Fruit fly (Drosophila melanogaster): ENCODE results near the gene CG32944.

The CG32944 gene

dm6 chr3R:4452345-4453044, 33.1 kb upstream of the CG32944 start:
- TF ChIP-seq Snoo (tag; optimal IDR thresholded peaks at IDR 0.05) (no peak), CG13204 (GFP tag; optimal IDR thresholded peaks at IDR 0.05) (peak; percentile 86), CG12605 (GFP tag; IDR thresholded peaks at IDR 0.05) (peak; percentile 57), EcR (GFP tag; optimal IDR thresholded peaks at IDR 0.05) (peak; percentile 2), CG32121 (GFP tag; IDR thresholded peaks at IDR 0.05) (0 out of 2 replicates have a peak, but pooled peaks have one; percentile 14), CG4496 (GFP tag; IDR thresholded peaks at IDR 0.05) (peak; percentile 71), Ets98B (GFP tag; IDR thresholded peaks at IDR 0.05) (peak; percentile 56), fd96Ca (GFP tag; IDR thresholded peaks at IDR 0.05) (peak; percentile 58; the same call in 2 of the 3 replicates), Pif1B (GFP tag; optimal IDR thresholded peaks at IDR 0.05) (no peak)

DNA sequence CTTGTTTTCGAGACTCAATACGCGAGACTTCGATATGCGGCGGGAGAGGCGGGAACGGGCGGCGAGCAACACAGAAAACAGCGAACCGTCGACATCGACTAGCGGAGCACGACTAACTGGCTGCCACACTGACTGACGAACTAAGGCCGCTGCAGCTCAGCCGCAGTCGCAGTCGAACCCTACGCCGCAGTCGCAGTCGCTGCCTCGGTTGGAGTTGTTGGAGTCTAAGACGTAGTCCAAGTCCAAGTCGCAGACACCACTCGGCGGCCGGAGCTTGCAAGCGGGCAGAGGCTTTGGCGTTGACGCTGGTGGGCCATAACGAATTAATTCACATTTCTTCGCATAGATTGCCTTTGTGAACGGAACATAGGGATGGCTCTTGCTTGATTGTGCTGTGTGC, 31.3 kb upstream of the CG32944 start:
- TF ChIP-seq CG4496 (GFP tag; IDR thresholded peaks at IDR 0.05), result peak; percentile 34; the same call in 1 of the 3 replicates
- TF ChIP-seq CG32121 (GFP tag; IDR thresholded peaks at IDR 0.05), result peak; percentile 41; the same call in 1 of the 2 replicates
- no peak for TF ChIP-seq CG10348 (GFP tag; IDR thresholded peaks at IDR 0.05)
- peak; percentile 53 for TF ChIP-seq CG13204 (GFP tag; optimal IDR thresholded peaks at IDR 0.05)

- no peak for TF ChIP-seq CG14655 (GFP tag; optimal IDR thresholded peaks at IDR 0.05)
- no peak for TF ChIP-seq CG15710 (tag; optimal IDR thresholded peaks at IDR 0.05)
- peak; percentile 48; the same call in 1 of the 2 replicates for TF ChIP-seq CG12605 (GFP tag; IDR thresholded peaks at IDR 0.05)
- no peak for TF ChIP-seq Snoo (tag; optimal IDR thresholded peaks at IDR 0.05)
- no peak for TF ChIP-seq CG32121 (GFP tag; IDR thresholded peaks at IDR 0.05)
- TF ChIP-seq rn (GFP tag; IDR thresholded peaks at IDR 0.05), result no peak
- TF ChIP-seq CG8301 (tag; optimal IDR thresholded peaks at IDR 0.05), result no peak
- TF ChIP-seq Ets98B (GFP tag; IDR thresholded peaks at IDR 0.05), result no peak
- no peak for TF ChIP-seq CG10348 (GFP tag; IDR thresholded peaks at IDR 0.05)
- no peak for TF ChIP-seq Pif1A (GFP tag; optimal IDR thresholded peaks at IDR 0.05)
- TF ChIP-seq CG9948 (tag; optimal IDR thresholded peaks at IDR 0.05), result no peak
- TF ChIP-seq EcR (GFP tag; optimal IDR thresholded peaks at IDR 0.05), result no peak
- no peak for TF ChIP-seq CG4496 (GFP tag; IDR thresholded peaks at IDR 0.05)
- no peak for TF ChIP-seq CG34367 (tag; optimal IDR thresholded peaks at IDR 0.05)
- no peak for TF ChIP-seq D1 (tag; optimal IDR thresholded peaks at IDR 0.05)
- TF ChIP-seq gl (tag; optimal IDR thresholded peaks at IDR 0.05), result no peak
- TF ChIP-seq CG13204 (GFP tag; optimal IDR thresholded peaks at IDR 0.05), result peak; percentile 52
- 0 out of 3 replicates have a peak, but pooled peaks have one; percentile 17 for TF ChIP-seq fd96Ca (GFP tag; IDR thresholded peaks at IDR 0.05)
- TF ChIP-seq CG8159 (tag; optimal IDR thresholded peaks at IDR 0.05), result no peak
- TF ChIP-seq CG17806 (tag; optimal IDR thresholded peaks at IDR 0.05), result no peak
Measured at dm6 chr3R:4449256-4449655, 29.9 kb upstream of the CG32944 start.

DNA sequence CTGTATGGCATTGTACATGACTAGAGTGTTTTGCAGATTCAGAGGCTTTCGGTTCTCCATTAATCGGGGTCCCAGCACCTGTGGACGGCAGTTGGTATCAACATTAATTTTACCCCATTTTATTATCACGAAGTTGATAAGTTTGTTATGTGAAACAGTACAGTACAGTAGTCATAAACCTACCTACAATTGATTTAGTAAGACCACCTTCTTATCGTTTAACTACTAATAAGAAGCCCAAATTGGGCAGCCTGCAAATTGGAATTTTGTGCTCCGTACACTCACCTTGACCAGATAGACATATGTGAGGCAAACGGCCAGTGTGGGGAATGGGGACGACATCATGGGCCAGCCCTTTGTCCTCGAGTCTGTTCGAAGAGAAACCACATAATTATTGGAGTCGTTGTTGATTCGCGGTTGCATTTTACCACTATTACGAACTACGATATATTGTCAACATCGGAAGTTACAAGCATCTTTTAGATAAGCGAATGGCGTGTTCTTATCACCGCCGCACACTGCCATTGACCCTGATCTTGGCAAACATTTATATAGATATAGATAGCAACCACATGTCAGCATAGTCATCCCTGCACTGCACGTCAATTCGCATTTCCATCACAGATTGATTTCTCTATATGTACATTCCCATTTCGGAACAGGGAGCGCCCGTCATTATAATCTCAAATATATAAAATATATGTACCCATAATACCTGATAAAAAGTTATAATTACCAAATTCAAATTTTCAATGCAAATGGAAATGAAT, 27.3 kb upstream of the CG32944 start:
- TF ChIP-seq EcR (GFP tag; optimal IDR thresholded peaks at IDR 0.05) (peak; percentile 59), fd96Ca (GFP tag; IDR thresholded peaks at IDR 0.05) (no peak)

- TF ChIP-seq Snoo (tag; optimal IDR thresholded peaks at IDR 0.05) (no peak), gl (tag; optimal IDR thresholded peaks at IDR 0.05) (no peak), Pif1B (GFP tag; optimal IDR thresholded peaks at IDR 0.05) (no peak), CG32121 (GFP tag; IDR thresholded peaks at IDR 0.05) (no peak), D1 (tag; optimal IDR thresholded peaks at IDR 0.05) (no peak), CG34367 (tag; optimal IDR thresholded peaks at IDR 0.05) (no peak), CG8159 (tag; optimal IDR thresholded peaks at IDR 0.05) (no peak), CG14655 (GFP tag; optimal IDR thresholded peaks at IDR 0.05) (no peak), CG15710 (tag; optimal IDR thresholded peaks at IDR 0.05) (no peak), EcR (GFP tag; optimal IDR thresholded peaks at IDR 0.05) (no peak), Ets98B (GFP tag; IDR thresholded peaks at IDR 0.05) (no peak)
Measured at dm6 chr3R:4445083-4445482, 25.7 kb upstream of the CG32944 start.

dm6 chr3R:4437817-4438216, 18.4 kb upstream of the CG32944 start:
- no peak for TF ChIP-seq CG10348 (GFP tag; IDR thresholded peaks at IDR 0.05)
- TF ChIP-seq CG13204 (GFP tag; optimal IDR thresholded peaks at IDR 0.05), result no peak
- no peak for TF ChIP-seq CG14655 (GFP tag; optimal IDR thresholded peaks at IDR 0.05)
- no peak for TF ChIP-seq rn (GFP tag; IDR thresholded peaks at IDR 0.05)
- TF ChIP-seq Pif1A (GFP tag; optimal IDR thresholded peaks at IDR 0.05), result no peak
- TF ChIP-seq Snoo (tag; optimal IDR thresholded peaks at IDR 0.05), result no peak
- TF ChIP-seq CG32121 (GFP tag; IDR thresholded peaks at IDR 0.05), result no peak
- TF ChIP-seq CG17806 (tag; optimal IDR thresholded peaks at IDR 0.05), result no peak
- TF ChIP-seq CG4496 (GFP tag; IDR thresholded peaks at IDR 0.05), result no peak
- TF ChIP-seq D1 (tag; optimal IDR thresholded peaks at IDR 0.05), result no peak
- TF ChIP-seq CG34367 (tag; optimal IDR thresholded peaks at IDR 0.05), result no peak
- no peak for TF ChIP-seq Ets98B (GFP tag; IDR thresholded peaks at IDR 0.05)
- TF ChIP-seq gl (tag; optimal IDR thresholded peaks at IDR 0.05), result no peak
